Worm (Caenorhabditis elegans) whole organism, L1 larva: ENCODE results near the gene lin-1.

Experiments
- F16B12.6 ChIP-seq: fragments of 150-350 bp; optimal IDR thresholded peaks from 2 replicates; lab custom pipeline; 2014; ENCODE audit warnings: missing biosample characterization, missing genetic modification characterization
- hlh-4 ChIP-seq: sonication (generic microtip); optimal IDR thresholded peaks from 2 replicates; lab custom pipeline; 2016; ENCODE audit warnings: mild to moderate bottlenecking, missing genetic modification characterization, missing compliant biosample characterization
- lin-15B ChIP-seq: fragments of 150-350 bp; sonication (generic microtip); optimal IDR thresholded peaks from 3 replicates; lab custom pipeline; 2014; ENCODE audit warnings: missing biosample characterization, missing genetic modification characterization
- pqm-1 ChIP-seq: sonication (generic microtip); optimal IDR thresholded peaks from 3 replicates; lab custom pipeline; 2017; ENCODE audit warnings: missing biosample characterization, missing genetic modification characterization
- sptf-1 ChIP-seq: fragments of 150-350 bp; optimal IDR thresholded peaks from 2 replicates; lab custom pipeline; 2014; ENCODE audit warnings: missing biosample characterization, missing genetic modification characterization
- ztf-11 ChIP-seq, 2 experiments: sonication (generic microtip); optimal IDR thresholded peaks; 2 replicates each; lab custom pipeline; 2016 to 2017; ENCODE audit warnings: missing genetic modification characterization in 2 of 2, missing biosample characterization in 1 of 2, missing compliant biosample characterization in 1 of 2

DNA sequence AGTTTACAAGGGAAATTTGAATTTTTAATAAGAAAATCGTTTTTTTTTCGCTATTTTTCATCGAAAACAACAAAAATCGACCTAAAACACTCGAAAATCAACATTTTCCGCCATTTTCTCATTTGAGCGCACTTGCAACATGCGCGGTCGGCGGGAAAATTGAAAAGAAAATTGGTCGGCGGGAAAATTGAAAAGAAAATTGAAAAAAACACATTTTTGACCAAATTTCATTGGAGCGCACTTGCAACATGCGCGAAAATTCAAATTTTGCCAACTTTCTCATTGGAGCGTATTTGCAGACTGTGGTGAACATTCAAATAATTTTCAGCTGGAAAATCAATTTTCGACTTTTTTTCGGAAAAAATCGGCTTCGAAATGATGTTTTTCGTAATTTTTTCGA, 11.5 kb upstream of the lin-1 start:
- TF ChIP-seq sptf-1 (tag; lab: Kevin White, UChicago): no peak
- no peak for TF ChIP-seq lin-15B (tag; lab: Kevin White, UChicago)
- TF ChIP-seq pqm-1 (tag; lab: Kevin White, UChicago): no peak
- no peak for TF ChIP-seq hlh-4 (tag; lab: Kevin White, UChicago)
- TF ChIP-seq ztf-11 (tag; optimal IDR thresholded peaks at IDR 0.05; lab: Kevin White, UChicago): no peak
- no peak for TF ChIP-seq F16B12.6 (tag; lab: Kevin White, UChicago)
